Worm (Caenorhabditis elegans): ENCODE data around the gene F09F9.1.

- TF ChIP-seq ama-1 (optimal IDR thresholded peaks at IDR 0.05) (no peak), ceh-13 (GFP tag; optimal IDR thresholded peaks at IDR 0.05) (no peak), hnd-1 (tag; optimal IDR thresholded peaks at IDR 0.05) (no peak), hmbx-1 (tag; optimal IDR thresholded peaks at IDR 0.05) (no peak), tbx-37 (GFP tag; conservative IDR thresholded peaks at IDR 0.05) (no peak), ceh-36 (tag; optimal IDR thresholded peaks at IDR 0.05) (no peak), tbx-11 (GFP tag; IDR thresholded peaks at IDR 0.05) (no peak), flt-1 (GFP tag; IDR thresholded peaks at IDR 0.05) (no peak), hmg-4 (GFP tag; optimal IDR thresholded peaks at IDR 0.05) (no peak), scrt-1 (GFP tag; IDR thresholded peaks at IDR 0.05) (no peak), ets-7 (tag; optimal IDR thresholded peaks at IDR 0.05) (no peak)
These were observed 8.1 kb upstream of the F09F9.1 start, which contains the start of gene R02E4.2 for ce11 chrX:4106896-4107505.

Data from whole organism, early embryonic.